Fruit fly (Drosophila melanogaster): ENCODE results near the gene Caf1-180.

The Caf1-180 gene

dm6 chrX:8573744-8574484 is 32.2 kb downstream of the Caf1-180 start, which contains the start of gene CG12065:
Gene CG12065, plus strand, starts transcription at chrX:8574306.
- TF ChIP-seq CG4282 (GFP tag; optimal IDR thresholded peaks at IDR 0.05) (no peak), CG31365 (tag; optimal IDR thresholded peaks at IDR 0.05) (no peak), cas (GFP tag; IDR thresholded peaks at IDR 0.05) (no peak), bigmax (GFP tag; optimal IDR thresholded peaks at IDR 0.05) (no peak), Elba2 (GFP tag; optimal IDR thresholded peaks at IDR 0.05) (no peak), CG8478 (optimal IDR thresholded peaks at IDR 0.05) (no peak), vvl (GFP tag; IDR thresholded peaks at IDR 0.05) (no peak), kah (GFP tag; optimal IDR thresholded peaks at IDR 0.05) (no peak), corto (GFP tag; optimal IDR thresholded peaks at IDR 0.05) (peak; percentile 12), CG30020 (tag; optimal IDR thresholded peaks at IDR 0.05) (no peak), CG17186 (GFP tag; optimal IDR thresholded peaks at IDR 0.05) (no peak), CG10431 (GFP tag; optimal IDR thresholded peaks at IDR 0.05) (no peak), Doc2 (GFP tag; IDR thresholded peaks at IDR 0.05) (no peak), CG34224 (GFP tag; IDR thresholded peaks at IDR 0.05; ENCODE audit: partially characterized antibody) (peak; percentile 18; the same call in 1 of the 3 replicates), CoRest (tag; optimal IDR thresholded peaks at IDR 0.05) (peak; percentile 63), CG1832 (GFP tag; optimal IDR thresholded peaks at IDR 0.05) (no peak), CG8944 (GFP tag; optimal IDR thresholded peaks at IDR 0.05) (no peak), CG7987 (GFP tag; optimal IDR thresholded peaks at IDR 0.05) (peak; percentile 52), dmrt11E (tag; optimal IDR thresholded peaks at IDR 0.05) (peak; percentile 19), jumu (GFP tag; optimal IDR thresholded peaks at IDR 0.05) (no peak), B-H2 (GFP tag; optimal IDR thresholded peaks at IDR 0.05) (peak; percentile 33), CG2889 (GFP tag; IDR thresholded peaks at IDR 0.05) (no peak), B-H1 (GFP tag; IDR thresholded peaks at IDR 0.05) (no peak), CG8290 (GFP tag; optimal IDR thresholded peaks at IDR 0.05) (no peak), CG8290 (tag; optimal IDR thresholded peaks at IDR 0.05) (peak; percentile 14 to 34), sna (GFP tag; IDR thresholded peaks at IDR 0.05; ENCODE audit: partially characterized antibody) (no peak), Poxn (GFP tag; IDR thresholded peaks at IDR 0.05) (no peak), hkb (optimal IDR thresholded peaks at IDR 0.05) (no peak), hkb (GFP tag; IDR thresholded peaks at IDR 0.05) (peak; percentile 36; the same call in 1 of the 2 replicates), p53 (GFP tag; optimal IDR thresholded peaks at IDR 0.05) (no peak), slbo (GFP tag; IDR thresholded peaks at IDR 0.05) (0 out of 2 replicates have a peak, but pooled peaks have one; percentile 3), sob (GFP tag; IDR thresholded peaks at IDR 0.05) (no peak; the same call in 1 of the 2 replicates), h (optimal IDR thresholded peaks at IDR 0.05) (no peak), CG10274 (GFP tag; optimal IDR thresholded peaks at IDR 0.05) (no peak), CG14710 (tag; optimal IDR thresholded peaks at IDR 0.05) (peak; percentile 70), Tbp (GFP tag; optimal IDR thresholded peaks at IDR 0.05) (no peak), slou (GFP tag; optimal IDR thresholded peaks at IDR 0.05) (no peak), Sry-δ (GFP tag; optimal IDR thresholded peaks at IDR 0.05) (no peak), CG43689 (GFP tag; IDR thresholded peaks at IDR 0.05) (no peak), CG9817 (tag; optimal IDR thresholded peaks at IDR 0.05) (peak; percentile 41), Dbx (GFP tag; IDR thresholded peaks at IDR 0.05) (peak; percentile 10; the same call in 1 of the 3 replicates), Trl (optimal IDR thresholded peaks at IDR 0.05) (no peak), Trl (GFP tag; optimal IDR thresholded peaks at IDR 0.05) (no peak), CG11085 (GFP tag; IDR thresholded peaks at IDR 0.05) (no peak), zen2 (GFP tag; IDR thresholded peaks at IDR 0.05; ENCODE audit: partially characterized antibody) (no peak), CG17359 (tag; optimal IDR thresholded peaks at IDR 0.05) (peak; percentile 68), Scr (GFP tag; IDR thresholded peaks at IDR 0.05; ENCODE audit: partially characterized antibody) (peak; percentile 25; the same call in 1 of the 2 replicates), NFAT (GFP tag; IDR thresholded peaks at IDR 0.05) (no peak), Camta (GFP tag; optimal IDR thresholded peaks at IDR 0.05) (no peak), CG15011 (GFP tag; optimal IDR thresholded peaks at IDR 0.05) (peak; percentile 8), dimm (GFP tag; IDR thresholded peaks at IDR 0.05) (no peak), CG11560 (tag; IDR thresholded peaks at IDR 0.05) (no peak)
